In the genomic region with DNA sequence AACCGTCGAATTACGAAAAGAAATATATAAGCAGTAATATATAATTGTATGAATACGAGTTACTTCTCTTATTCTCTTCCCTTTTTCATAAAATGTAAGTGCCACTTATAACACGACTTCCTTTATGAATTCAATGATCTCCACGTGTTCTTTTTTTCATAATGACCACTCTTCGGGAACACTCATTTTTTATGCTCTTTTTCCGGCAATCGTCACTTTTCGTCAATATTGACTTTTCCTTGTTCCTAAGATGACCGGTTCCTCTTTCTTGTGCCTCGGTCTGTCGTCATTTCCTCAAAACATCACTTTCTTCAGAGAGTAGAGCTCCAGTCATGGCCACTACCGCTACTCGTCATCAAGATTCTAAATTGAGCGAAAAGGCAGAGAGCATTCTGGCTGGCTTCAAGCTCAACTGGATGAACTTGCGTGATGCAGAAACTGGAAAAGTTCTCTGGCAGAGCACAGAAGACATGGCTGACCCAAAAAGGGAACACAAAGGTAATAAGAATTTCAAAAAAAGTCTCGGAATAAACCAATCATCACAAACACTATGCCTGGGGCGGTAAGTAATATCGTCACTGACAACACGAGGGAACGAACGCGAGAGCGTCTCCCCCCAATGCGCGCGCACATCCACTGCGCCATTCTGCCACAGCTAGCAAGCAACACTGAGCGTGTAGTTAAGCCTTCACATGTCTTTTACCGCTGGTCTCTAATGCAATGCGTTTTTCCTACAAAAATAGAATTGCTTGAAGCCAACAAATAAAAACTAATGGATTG, we compare ENCODE assay signal across 3 worm cellular contexts.
A peak's percentile ranks its signal among the peaks of the same experiment; 100 is the strongest.
TF ChIP-seq lines count a peak whose summit lies in the region.

Gene pdl-1, plus strand, starts transcription at position 309 of the 780 bp plus-strand sequence.

TF ChIP-seq in whole organism, L1 larva, 84 proteins besides CTCF, POLR2A, EP300 and RAD21 (continued from another document and continues in another):
- peak in 1 of 2 experiments; percentile 79 for TF ChIP-seq mdl-1 (tag; optimal IDR thresholded peaks at IDR 0.05; lab: Kevin White, UChicago)
- no peak for TF ChIP-seq nhr-28 (tag; optimal IDR thresholded peaks at IDR 0.05; lab: Kevin White, UChicago)
- TF ChIP-seq unc-130 (tag; optimal IDR thresholded peaks at IDR 0.05; lab: Kevin White, UChicago) = peak; percentile 15
- peak in 2 of 3 experiments; percentile 34 to 43 for TF ChIP-seq dpl-1 (GFP tag; optimal IDR thresholded peaks at IDR 0.05; lab: Kevin White, UChicago)
- no peak for TF ChIP-seq sox-4 (tag; optimal IDR thresholded peaks at IDR 0.05; lab: Kevin White, UChicago)
- TF ChIP-seq skn-1 (tag; optimal IDR thresholded peaks at IDR 0.05; lab: Kevin White, UChicago) = peak; percentile 60
- peak; percentile 72 for TF ChIP-seq dsc-1 (tag; optimal IDR thresholded peaks at IDR 0.05; lab: Kevin White, UChicago)
- no peak for TF ChIP-seq hlh-17 (GFP tag; optimal IDR thresholded peaks at IDR 0.05; lab: Kevin White, UChicago; ENCODE audit: borderline replicate concordance)
- TF ChIP-seq Y116A8C.19 (tag; optimal IDR thresholded peaks at IDR 0.05; lab: Kevin White, UChicago; ENCODE audit: borderline replicate concordance) = no peak
- TF ChIP-seq lin-14 (GFP tag; optimal IDR thresholded peaks at IDR 0.05; lab: Kevin White, UChicago) = peak; percentile 61
- peak; percentile 58 for TF ChIP-seq snpc-4 (tag; optimal IDR thresholded peaks at IDR 0.05; lab: Kevin White, UChicago)
- peak; percentile 64 for TF ChIP-seq fkh-10 (GFP tag; optimal IDR thresholded peaks at IDR 0.05; lab: Kevin White, UChicago)
- peak; percentile 48 for TF ChIP-seq unc-86 (tag; optimal IDR thresholded peaks at IDR 0.05; lab: Kevin White, UChicago)
- no peak for TF ChIP-seq aha-1 (tag; optimal IDR thresholded peaks at IDR 0.05; lab: Kevin White, UChicago)
- no peak for TF ChIP-seq aly-2 (tag; optimal IDR thresholded peaks at IDR 0.05; lab: Kevin White, UChicago)
- TF ChIP-seq zag-1 (tag; optimal IDR thresholded peaks at IDR 0.05; lab: Kevin White, UChicago) = no peak
- no peak for TF ChIP-seq mef-2 (tag; optimal IDR thresholded peaks at IDR 0.05; lab: Kevin White, UChicago)
- TF ChIP-seq ama-1 (optimal IDR thresholded peaks at IDR 0.05; lab: Kevin White, UChicago) = no peak
- TF ChIP-seq efl-1 (optimal IDR thresholded peaks at IDR 0.05; lab: Kevin White, UChicago) = peak; percentile 44 to 60
- peak; percentile 35 to 96 for TF ChIP-seq efl-1 (GFP tag; optimal IDR thresholded peaks at IDR 0.05 in 1 of 2; lab: Kevin White, UChicago)
- TF ChIP-seq isw-1 (GFP tag; IDR thresholded peaks at IDR 0.05; lab: Robert Waterston, UW) = peak; percentile 43
- TF ChIP-seq irx-1 (tag; optimal IDR thresholded peaks at IDR 0.05; lab: Kevin White, UChicago) = peak; percentile 17
- TF ChIP-seq sup-37 (GFP tag; optimal IDR thresholded peaks at IDR 0.05; lab: Kevin White, UChicago) = no peak
- TF ChIP-seq jun-1 (tag; optimal IDR thresholded peaks at IDR 0.05; lab: Kevin White, UChicago) = peak; percentile 37
- TF ChIP-seq nhr-19 (GFP tag; conservative IDR thresholded peaks at IDR 0.05; lab: Robert Waterston, UW) = peak; percentile 73
- TF ChIP-seq grh-1 (GFP tag; IDR thresholded peaks at IDR 0.05; lab: Robert Waterston, UW) = peak; percentile 55; the same call in 1 of the 2 replicates
- 0 out of 2 replicates have a peak, but pooled peaks have one; percentile 42 for TF ChIP-seq ceh-88 (GFP tag; IDR thresholded peaks at IDR 0.05; lab: Robert Waterston, UW)
- peak; percentile 69 for TF ChIP-seq pax-3 (tag; optimal IDR thresholded peaks at IDR 0.05; lab: Kevin White, UChicago)
- TF ChIP-seq blmp-1 (tag; optimal IDR thresholded peaks at IDR 0.05; lab: Kevin White, UChicago) = peak; percentile 27
- TF ChIP-seq pqm-1 (tag; optimal IDR thresholded peaks at IDR 0.05; lab: Kevin White, UChicago) = no peak
- peak; percentile 38 for TF ChIP-seq egl-13 (tag; optimal IDR thresholded peaks at IDR 0.05; lab: Kevin White, UChicago)
- no peak for TF ChIP-seq mab-9 (GFP tag; IDR thresholded peaks at IDR 0.05; lab: Robert Waterston, UW)
- TF ChIP-seq nhr-76 (tag; optimal IDR thresholded peaks at IDR 0.05; lab: Kevin White, UChicago) = no peak
- peak in 1 of 2 experiments; percentile 3 for TF ChIP-seq ztf-11 (tag; optimal IDR thresholded peaks at IDR 0.05; lab: Kevin White, UChicago)
- TF ChIP-seq nhr-71 (tag; optimal IDR thresholded peaks at IDR 0.05; lab: Kevin White, UChicago) = peak; percentile 73
- peak; percentile 46 for TF ChIP-seq elt-2 (tag; optimal IDR thresholded peaks at IDR 0.05; lab: Kevin White, UChicago)
- no peak for TF ChIP-seq lin-15B (tag; optimal IDR thresholded peaks at IDR 0.05; lab: Kevin White, UChicago)
- no peak for TF ChIP-seq hpl-2 (GFP tag; optimal IDR thresholded peaks at IDR 0.05; lab: Kevin White, UChicago)
- TF ChIP-seq ceh-82 (tag; optimal IDR thresholded peaks at IDR 0.05; lab: Kevin White, UChicago) = peak; percentile 35 to 83 (median 68)
- peak; percentile 63 to 77 for TF ChIP-seq lin-35 (GFP tag; optimal IDR thresholded peaks at IDR 0.05; lab: Kevin White, UChicago)

TF ChIP-seq in whole organism, L3 larva, 47 proteins besides CTCF, POLR2A, EP300 and RAD21 (continued from another document):
- TF ChIP-seq ztf-11 (tag; optimal IDR thresholded peaks at IDR 0.05; lab: Kevin White, UChicago) (no peak), R02D3.7 (tag; optimal IDR thresholded peaks at IDR 0.05; lab: Kevin White, UChicago) (peak; percentile 16), ztf-4 (tag; optimal IDR thresholded peaks at IDR 0.05; lab: Kevin White, UChicago) (peak; percentile 72), unc-39 (tag; optimal IDR thresholded peaks at IDR 0.05; lab: Kevin White, UChicago) (no peak), nhr-67 (tag; optimal IDR thresholded peaks at IDR 0.05; lab: Kevin White, UChicago) (no peak), jun-1 (tag; optimal IDR thresholded peaks at IDR 0.05; lab: Kevin White, UChicago) (peak; percentile 15), pha-4 (tag; optimal IDR thresholded peaks at IDR 0.05; lab: Kevin White, UChicago) (peak; percentile 87), fos-1 (tag; optimal IDR thresholded peaks at IDR 0.05; lab: Kevin White, UChicago) (no peak), tbx-2 (tag; optimal IDR thresholded peaks at IDR 0.05; lab: Kevin White, UChicago) (peak; percentile 62), nfya-1 (tag; optimal IDR thresholded peaks at IDR 0.05; lab: Kevin White, UChicago; ENCODE audit: insufficient read depth) (peak; percentile 68), ceh-82 (tag; optimal IDR thresholded peaks at IDR 0.05; lab: Kevin White, UChicago) (peak; percentile 59), snpc-4 (tag; optimal IDR thresholded peaks at IDR 0.05; lab: Kevin White, UChicago) (peak; percentile 60), sea-2 (GFP tag; optimal IDR thresholded peaks at IDR 0.05; lab: Kevin White, UChicago) (no peak), zag-1 (tag; optimal IDR thresholded peaks at IDR 0.05; lab: Kevin White, UChicago) (no peak), nhr-237 (tag; optimal IDR thresholded peaks at IDR 0.05; lab: Kevin White, UChicago) (no peak), mdl-1 (tag; optimal IDR thresholded peaks at IDR 0.05; lab: Kevin White, UChicago) (no peak), fkh-2 (tag; optimal IDR thresholded peaks at IDR 0.05; lab: Kevin White, UChicago) (no peak), fkh-10 (GFP tag; optimal IDR thresholded peaks at IDR 0.05; lab: Kevin White, UChicago) (no peak), nhr-23 (tag; optimal IDR thresholded peaks at IDR 0.05; lab: Kevin White, UChicago) (no peak), daf-12 (tag; optimal IDR thresholded peaks at IDR 0.05; lab: Kevin White, UChicago) (no peak), aly-2 (tag; optimal IDR thresholded peaks at IDR 0.05; lab: Kevin White, UChicago) (no peak), nhr-25 (tag; optimal IDR thresholded peaks at IDR 0.05; lab: Kevin White, UChicago) (no peak), eor-1 (tag; optimal IDR thresholded peaks at IDR 0.05; lab: Kevin White, UChicago) (no peak), egl-5 (tag; optimal IDR thresholded peaks at IDR 0.05; lab: Kevin White, UChicago) (peak; percentile 25), lin-15B (tag; optimal IDR thresholded peaks at IDR 0.05; lab: Kevin White, UChicago) (peak; percentile 14), egl-27 (tag; optimal IDR thresholded peaks at IDR 0.05; lab: Kevin White, UChicago) (no peak), nhr-28 (tag; optimal IDR thresholded peaks at IDR 0.05; lab: Kevin White, UChicago) (no peak), elt-3 (tag; optimal IDR thresholded peaks at IDR 0.05; lab: Kevin White, UChicago) (no peak), nhr-77 (tag; optimal IDR thresholded peaks at IDR 0.05; lab: Kevin White, UChicago) (peak; percentile 27), lsy-12 (tag; optimal IDR thresholded peaks at IDR 0.05; lab: Kevin White, UChicago) (no peak)

TF ChIP-seq in whole organism, young adult, 124 proteins besides CTCF, POLR2A, EP300 and RAD21 (continued from another document and continues in another):
- TF ChIP-seq hmg-20 (GFP tag; IDR thresholded peaks at IDR 0.05; lab: Robert Waterston, UW) = peak; percentile 77
- no peak; the same call in none of the 2 replicates for TF ChIP-seq attf-6 (GFP tag; IDR thresholded peaks at IDR 0.05; lab: Robert Waterston, UW)
- peak; percentile 85 for TF ChIP-seq atf-7 (tag; optimal IDR thresholded peaks at IDR 0.05; lab: Kevin White, UChicago)
- peak; percentile 83 for TF ChIP-seq ceh-27 (GFP tag; optimal IDR thresholded peaks at IDR 0.05; lab: Kevin White, UChicago)
- peak; percentile 71; the same call in 1 of the 2 replicates for TF ChIP-seq K11D2.4 (GFP tag; IDR thresholded peaks at IDR 0.05; lab: Robert Waterston, UW)
- TF ChIP-seq ztf-22 (GFP tag; optimal IDR thresholded peaks at IDR 0.05; lab: Kevin White, UChicago) = peak; percentile 44
- peak; percentile 91 for TF ChIP-seq ceh-40 (GFP tag; IDR thresholded peaks at IDR 0.05; lab: Robert Waterston, UW)
- peak; percentile 86 for TF ChIP-seq T07F8.4 (tag; optimal IDR thresholded peaks at IDR 0.05; lab: Kevin White, UChicago)
- peak; percentile 73 for TF ChIP-seq ztf-26 (tag; optimal IDR thresholded peaks at IDR 0.05; lab: Kevin White, UChicago)
- no peak for TF ChIP-seq xnd-1 (tag; optimal IDR thresholded peaks at IDR 0.05; lab: Kevin White, UChicago)
- TF ChIP-seq F37B4.10 (GFP tag; IDR thresholded peaks at IDR 0.05; lab: Robert Waterston, UW) = 0 out of 2 replicates have a peak, but pooled peaks have one; percentile 23
- peak; percentile 86 for TF ChIP-seq B0261.1 (tag; optimal IDR thresholded peaks at IDR 0.05; lab: Kevin White, UChicago)
- peak; percentile 91 for TF ChIP-seq Y56A3A.18 (GFP tag; IDR thresholded peaks at IDR 0.05; lab: Robert Waterston, UW)
- peak; percentile 64 for TF ChIP-seq unc-130 (GFP tag; optimal IDR thresholded peaks at IDR 0.05; lab: Kevin White, UChicago)
- peak; percentile 71 for TF ChIP-seq attf-3 (GFP tag; conservative IDR thresholded peaks at IDR 0.05; lab: Robert Waterston, UW)
- peak; percentile 28 to 30 for TF ChIP-seq let-607 (tag; optimal IDR thresholded peaks at IDR 0.05; lab: Kevin White, UChicago)
- peak; percentile 78 for TF ChIP-seq D2030.7 (GFP tag; IDR thresholded peaks at IDR 0.05; lab: Robert Waterston, UW)
- TF ChIP-seq ama-1 (optimal IDR thresholded peaks at IDR 0.05; lab: Kevin White, UChicago) = no peak
- peak; percentile 87 to 93 for TF ChIP-seq ama-1 (GFP tag; optimal IDR thresholded peaks at IDR 0.05; lab: Kevin White, UChicago)
- peak; percentile 84 for TF ChIP-seq hlh-12 (tag; optimal IDR thresholded peaks at IDR 0.05; lab: Kevin White, UChicago)
- peak; percentile 50; the same call in 1 of the 2 replicates for TF ChIP-seq hsf-1 (GFP tag; IDR thresholded peaks at IDR 0.05; lab: Robert Waterston, UW)
- peak; percentile 91 for TF ChIP-seq ceh-79 (tag; optimal IDR thresholded peaks at IDR 0.05; lab: Kevin White, UChicago)
- TF ChIP-seq B0336.3 (GFP tag; IDR thresholded peaks at IDR 0.05; lab: Robert Waterston, UW) = no peak; the same call in 1 of the 2 replicates
- peak; percentile 84 for TF ChIP-seq nhr-27 (tag; optimal IDR thresholded peaks at IDR 0.05; lab: Kevin White, UChicago)
- peak; percentile 78 for TF ChIP-seq lin-54 (GFP tag; optimal IDR thresholded peaks at IDR 0.05; lab: Kevin White, UChicago)
- TF ChIP-seq rec-8 (tag; optimal IDR thresholded peaks at IDR 0.05; lab: Kevin White, UChicago) = peak; percentile 84 to 97
- no peak for TF ChIP-seq ceh-91 (GFP tag; IDR thresholded peaks at IDR 0.05; lab: Robert Waterston, UW)
- peak; percentile 51 for TF ChIP-seq ztf-3 (GFP tag; optimal IDR thresholded peaks at IDR 0.05; lab: Kevin White, UChicago)
- 0 out of 2 replicates have a peak, but pooled peaks have one; percentile 43 for TF ChIP-seq C06A6.2 (GFP tag; conservative IDR thresholded peaks at IDR 0.05; lab: Robert Waterston, UW)
- TF ChIP-seq K12H6.12 (tag; optimal IDR thresholded peaks at IDR 0.05; lab: Kevin White, UChicago) = peak; percentile 77
- peak; percentile 75 for TF ChIP-seq mxl-1 (tag; optimal IDR thresholded peaks at IDR 0.05; lab: Kevin White, UChicago)
- TF ChIP-seq lsy-27 (tag; optimal IDR thresholded peaks at IDR 0.05; lab: Kevin White, UChicago; ENCODE audit: borderline replicate concordance, insufficient read depth) = peak; percentile 52
- TF ChIP-seq fkh-3 (tag; optimal IDR thresholded peaks at IDR 0.05; lab: Kevin White, UChicago) = peak; percentile 71
- peak; percentile 46 for TF ChIP-seq nhr-80 (tag; optimal IDR thresholded peaks at IDR 0.05; lab: Kevin White, UChicago)
- TF ChIP-seq sptf-2 (GFP tag; optimal IDR thresholded peaks at IDR 0.05; lab: Kevin White, UChicago) = peak; percentile 31
- peak; percentile 64; the same call in 1 of the 2 replicates for TF ChIP-seq ztf-28 (GFP tag; IDR thresholded peaks at IDR 0.05; lab: Robert Waterston, UW)
- 0 out of 2 replicates have a peak, but pooled peaks have one; percentile 46 for TF ChIP-seq egl-18 (GFP tag; IDR thresholded peaks at IDR 0.05; lab: Robert Waterston, UW)
- peak; percentile 65 for TF ChIP-seq F57C9.4 (tag; optimal IDR thresholded peaks at IDR 0.05; lab: Kevin White, UChicago)
- peak; percentile 59 for TF ChIP-seq snpc-1.1 (tag; optimal IDR thresholded peaks at IDR 0.05; lab: Kevin White, UChicago; ENCODE audit: insufficient read depth)
- TF ChIP-seq ztf-25 (GFP tag; IDR thresholded peaks at IDR 0.05; lab: Robert Waterston, UW) = peak; percentile 84; the same call in 1 of the 2 replicates
- peak; percentile 67 for TF ChIP-seq rcor-1 (GFP tag; IDR thresholded peaks at IDR 0.05; lab: Robert Waterston, UW)
- TF ChIP-seq ccch-3 (GFP tag; optimal IDR thresholded peaks at IDR 0.05; lab: Kevin White, UChicago) = no peak
- no peak for TF ChIP-seq cebp-1 (GFP tag; IDR thresholded peaks at IDR 0.05; lab: Robert Waterston, UW)
- TF ChIP-seq cebp-1 (tag; optimal IDR thresholded peaks at IDR 0.05; lab: Kevin White, UChicago) = peak; percentile 80
- peak; percentile 47; the same call in 1 of the 2 replicates for TF ChIP-seq F33H1.4 (GFP tag; IDR thresholded peaks at IDR 0.05; lab: Robert Waterston, UW)
- no peak for TF ChIP-seq nfya-1 (tag; optimal IDR thresholded peaks at IDR 0.05; lab: Kevin White, UChicago; ENCODE audit: borderline replicate concordance, insufficient read depth)
- TF ChIP-seq lin-35 (GFP tag; optimal IDR thresholded peaks at IDR 0.05; lab: Kevin White, UChicago) = peak in 1 of 3 experiments; percentile 66
- TF ChIP-seq nhr-179 (tag; optimal IDR thresholded peaks at IDR 0.05; lab: Kevin White, UChicago) = peak; percentile 77
- TF ChIP-seq somi-1 (GFP tag; optimal IDR thresholded peaks at IDR 0.05; lab: Kevin White, UChicago) = peak; percentile 76
- TF ChIP-seq sdz-38 (tag; optimal IDR thresholded peaks at IDR 0.05; lab: Kevin White, UChicago) = no peak
- TF ChIP-seq pbrm-1 (GFP tag; IDR thresholded peaks at IDR 0.05; lab: Robert Waterston, UW) = peak; percentile 88
- no peak for TF ChIP-seq unc-62 (GFP tag; optimal IDR thresholded peaks at IDR 0.05; lab: Kevin White, UChicago)
- peak; percentile 71; the same call in 1 of the 2 replicates for TF ChIP-seq lir-1 (GFP tag; conservative IDR thresholded peaks at IDR 0.05; lab: Robert Waterston, UW)
- TF ChIP-seq athp-1 (tag; optimal IDR thresholded peaks at IDR 0.05; lab: Kevin White, UChicago) = peak; percentile 84
- TF ChIP-seq lsl-1 (GFP tag; optimal IDR thresholded peaks at IDR 0.05; lab: Kevin White, UChicago) = peak; percentile 60
- peak; percentile 94 for TF ChIP-seq egl-44 (GFP tag; IDR thresholded peaks at IDR 0.05; lab: Robert Waterston, UW)
- peak; percentile 59 for TF ChIP-seq B0035.1 (tag; optimal IDR thresholded peaks at IDR 0.05; lab: Kevin White, UChicago)
- TF ChIP-seq tbp1 (GFP tag; optimal IDR thresholded peaks at IDR 0.05; lab: Kevin White, UChicago) = peak; percentile 96
